Fruit fly (Drosophila melanogaster) whole organism, prepupa: ENCODE measurements around the gene CG12693.

ENCODE experiments used
- CG10631 ChIP-seq: fragments of 200-800 bp; sonication (Bioruptor generic); optimal IDR thresholded peaks from 2 replicates; lab custom pipeline; 2016; ENCODE audit warnings: missing biosample characterization, missing genetic modification characterization
- CG11294 ChIP-seq: fragments of 200-800 bp; sonication (Bioruptor generic); IDR thresholded peaks from 2 replicates; pipeline ENCODE4 v1.3.6; 2022; ENCODE audit warnings: missing biosample characterization, missing genetic modification characterization
- CG6854 ChIP-seq: fragments of 200-800 bp; sonication (Bioruptor generic); optimal IDR thresholded peaks from 2 replicates; lab custom pipeline; 2017; ENCODE audit warnings: missing biosample characterization, mild to moderate bottlenecking, missing genetic modification characterization
- CG8319 ChIP-seq: fragments of 200-800 bp; sonication (Bioruptor generic); optimal IDR thresholded peaks from 3 replicates; lab custom pipeline; 2016; ENCODE audit warnings: missing biosample characterization, missing genetic modification characterization
- Eip75B ChIP-seq: fragments of 200-800 bp; sonication (Bioruptor generic); optimal IDR thresholded peaks from 3 replicates; lab custom pipeline; 2016; ENCODE audit warnings: missing biosample characterization, missing genetic modification characterization
- Eip78C ChIP-seq: fragments of 200-800 bp; sonication (Bioruptor generic); peaks from one replicate; lab custom pipeline; 2016; ENCODE audit warnings: missing biosample characterization, missing genetic modification characterization
- OdsH ChIP-seq: fragments of 200-800 bp; sonication (Bioruptor generic); optimal IDR thresholded peaks from 3 replicates; lab custom pipeline; 2016; ENCODE audit warnings: missing biosample characterization, missing genetic modification characterization
- fkh ChIP-seq: fragments of 200-800 bp; sonication (Bioruptor generic); optimal IDR thresholded peaks from 3 replicates; lab custom pipeline; 2017; ENCODE audit warnings: missing biosample characterization, mild to moderate bottlenecking, missing genetic modification characterization, moderate library complexity
- lz ChIP-seq: fragments of 200-800 bp; sonication (Bioruptor generic); optimal IDR thresholded peaks from 3 replicates; lab custom pipeline; 2016; ENCODE audit warnings: missing biosample characterization, missing genetic modification characterization
- ss ChIP-seq, 2 experiments: fragments of 200-800 bp; sonication (Bioruptor generic); optimal IDR thresholded peaks; 2 replicates in 1 of 2; 3 replicates in 1 of 2; lab custom pipeline; 2017 to 2018; ENCODE audit warnings: mild to moderate bottlenecking in 2 of 2, missing biosample characterization in 2 of 2, missing genetic modification characterization in 2 of 2, moderate library complexity in 1 of 2

DNA sequence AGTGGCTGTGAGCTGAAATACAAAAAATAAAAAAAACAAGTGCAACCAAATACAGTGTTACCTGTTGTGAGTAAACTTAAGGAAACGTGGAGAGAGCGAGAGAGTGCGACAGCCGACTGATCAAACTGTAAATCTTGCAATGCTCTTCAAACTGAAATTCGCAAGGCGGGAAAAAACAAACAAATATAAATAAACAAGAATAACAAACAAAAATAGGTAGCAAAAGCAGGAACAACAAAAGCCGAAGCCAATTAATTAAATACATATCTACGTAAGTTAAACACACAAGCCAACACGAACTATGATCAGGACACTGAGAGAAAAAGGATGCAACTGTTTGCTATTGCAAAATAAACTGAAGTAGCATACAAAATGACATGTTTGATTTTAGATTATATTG is 3.9 kb downstream of the CG12693 start:
- TF ChIP-seq ss (GFP tag; optimal IDR thresholded peaks at IDR 0.05; lab: Kevin White, UChicago) (no peak), CG10631 (GFP tag; lab: Kevin White, UChicago) (no peak), Eip78C (peak; percentile 70), fkh (GFP tag; lab: Kevin White, UChicago) (no peak), lz (GFP tag; lab: Kevin White, UChicago) (no peak), CG11294 (no peak), OdsH (GFP tag; lab: Kevin White, UChicago) (no peak), CG8319 (no peak), Eip75B (GFP tag; lab: Kevin White, UChicago) (no peak), CG6854 (GFP tag; lab: Kevin White, UChicago) (no peak)
